Fruit fly (Drosophila melanogaster) whole organism, prepupa: Measurements from ENCODE around the gene MCTS1.
A peak's percentile ranks its signal among the peaks of the same experiment; 100 is the strongest.

Source experiments
- Blimp-1 ChIP-seq: fragments of 200-800 bp; sonication (Bioruptor generic); optimal IDR thresholded peaks from 3 replicates; lab custom pipeline; 2017; ENCODE audit warnings: missing biosample characterization, missing genetic modification characterization, mild to moderate bottlenecking, moderate library complexity, missing genetic modification reagents
- CG11762 ChIP-seq: fragments of 200-800 bp; sonication (Bioruptor generic); optimal IDR thresholded peaks from 3 replicates; lab custom pipeline; 2016; ENCODE audit warnings: missing biosample characterization, missing genetic modification characterization; ENCODE audit not compliant: insufficient read depth
- CG34406 ChIP-seq: fragments of 200-800 bp; sonication (Bioruptor generic); optimal IDR thresholded peaks from 3 replicates; lab custom pipeline; 2016; ENCODE audit warnings: missing biosample characterization, missing genetic modification characterization
- CG4318 ChIP-seq: fragments of 200-800 bp; sonication (Bioruptor generic); optimal IDR thresholded peaks from 3 replicates; lab custom pipeline; 2017; ENCODE audit warnings: missing biosample characterization, mild to moderate bottlenecking, missing genetic modification characterization
- CG6792 ChIP-seq: fragments of 200-800 bp; sonication (Bioruptor generic); optimal IDR thresholded peaks from 3 replicates; lab custom pipeline; 2016; ENCODE audit warnings: missing biosample characterization, missing genetic modification characterization
- CG6808 ChIP-seq: fragments of 200-800 bp; sonication (Bioruptor generic); optimal IDR thresholded peaks from 3 replicates; lab custom pipeline; 2017; ENCODE audit warnings: missing biosample characterization, missing genetic modification characterization, mild to moderate bottlenecking, moderate library complexity, missing genetic modification reagents
- CG8319 ChIP-seq: fragments of 200-800 bp; sonication (Bioruptor generic); optimal IDR thresholded peaks from 3 replicates; lab custom pipeline; 2016; ENCODE audit warnings: missing biosample characterization, missing genetic modification characterization
- CG8632 ChIP-seq: fragments of 200-800 bp; sonication (Bioruptor generic); optimal IDR thresholded peaks from 3 replicates; lab custom pipeline; 2016; ENCODE audit warnings: missing biosample characterization, missing genetic modification characterization
- Eip78C ChIP-seq: fragments of 200-800 bp; sonication (Bioruptor generic); peaks from one replicate; lab custom pipeline; 2016; ENCODE audit warnings: missing biosample characterization, missing genetic modification characterization
- Hr38 ChIP-seq: sonication (Bioruptor generic); optimal IDR thresholded peaks from 2 replicates; lab custom pipeline; 2016; ENCODE audit warnings: missing biosample characterization, missing genetic modification characterization
- Hr39 ChIP-seq: fragments of 200-800 bp; sonication (Bioruptor generic); optimal IDR thresholded peaks from 2 replicates; lab custom pipeline; 2016; ENCODE audit warnings: missing biosample characterization, missing genetic modification characterization
- Lpt ChIP-seq: fragments of 200-800 bp; sonication (Bioruptor generic); optimal IDR thresholded peaks from 3 replicates; lab custom pipeline; 2016; ENCODE audit warnings: missing biosample characterization, missing genetic modification characterization
- dsx ChIP-seq: fragments of 200-800 bp; optimal IDR thresholded peaks from 3 replicates; lab custom pipeline; 2019; ENCODE audit warnings: missing biosample characterization, mild to moderate bottlenecking, missing genetic modification characterization, moderate library complexity; ENCODE audit not compliant: poor library complexity, severe bottlenecking
- eg ChIP-seq: fragments of 200-800 bp; sonication (Bioruptor generic); IDR thresholded peaks from 3 replicates; pipeline ENCODE4 v1.3.6; 2022; ENCODE audit warnings: missing biosample characterization, missing genetic modification characterization
- fd59A ChIP-seq: fragments of 200-800 bp; sonication (Bioruptor generic); optimal IDR thresholded peaks from 2 replicates; lab custom pipeline; 2017; ENCODE audit warnings: missing biosample characterization, mild to moderate bottlenecking, missing genetic modification characterization, missing genetic modification reagents
- spab ChIP-seq: fragments of 200-800 bp; sonication (Bioruptor generic); optimal IDR thresholded peaks from 2 replicates; lab custom pipeline; 2017; ENCODE audit warnings: missing biosample characterization, mild to moderate bottlenecking, missing genetic modification characterization, missing genetic modification reagents

MCTS1 gene

DNA sequence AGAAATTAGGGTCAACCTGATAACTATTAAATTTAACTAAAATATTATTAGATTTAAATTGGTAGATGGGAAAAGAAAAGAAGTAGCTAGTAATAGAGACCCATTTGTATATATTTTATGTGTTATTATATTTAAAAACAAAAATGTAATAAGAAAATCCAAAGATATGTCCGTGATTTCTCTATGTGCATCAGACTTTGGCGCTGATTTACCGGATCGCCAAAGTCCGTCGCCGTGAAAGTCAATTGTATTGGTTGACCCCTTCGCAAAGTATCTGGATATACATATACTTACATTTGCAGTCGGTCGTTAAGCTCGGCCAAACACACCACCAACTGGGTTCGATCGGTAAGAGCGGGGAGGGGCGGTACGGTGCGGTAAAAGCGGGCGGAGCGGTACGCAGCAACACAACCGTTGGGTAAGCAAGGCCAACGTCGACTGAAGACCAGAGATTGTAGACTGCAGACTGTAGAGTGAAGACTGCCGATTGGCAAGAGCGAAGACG lies 39.4 kb downstream of the MCTS1 start (continued):
- TF ChIP-seq Eip78C (peak; percentile 94), Blimp-1 (GFP tag; lab: Kevin White, UChicago) (peak; percentile 87), CG8319 (peak; percentile 30), CG6808 (GFP tag; lab: Kevin White, UChicago) (peak; percentile 43), CG6792 (GFP tag; lab: Kevin White, UChicago) (peak; percentile 78), CG34406 (GFP tag; lab: Kevin White, UChicago) (peak; percentile 83), Hr39 (no peak), spab (peak; percentile 24)

- TF ChIP-seq CG4318 (GFP tag; lab: Kevin White, UChicago) (no peak), CG11762 (GFP tag; lab: Kevin White, UChicago) (no peak), CG8632 (GFP tag; lab: Kevin White, UChicago) (no peak), dsx (GFP tag; lab: Kevin White, UChicago) (no peak), fd59A (GFP tag; lab: Kevin White, UChicago) (no peak), Eip78C (peak; percentile 30), Hr38 (GFP tag; lab: Kevin White, UChicago) (no peak)
These were observed 40.0 kb downstream of the MCTS1 start, which contains the start of gene CG4666 for dm6 chrX:6077686-6078085. Gene CG4666, minus strand, starts transcription at chrX:6077786.

dm6 chrX:6081296-6081695 lies 43.6 kb downstream of the MCTS1 start, which contains the start of gene CG4660:
Gene CG4660, minus strand, starts transcription at chrX:6081372.
- TF ChIP-seq Lpt (GFP tag; lab: Kevin White, UChicago), result no peak
- TF ChIP-seq eg, result 0 out of 3 replicates have a peak, but pooled peaks have one; percentile 36
- TF ChIP-seq, all 60 proteins: peak for 1
